Worm (Caenorhabditis elegans) whole organism, L4 larva: ENCODE data around the gene sgo-1.

Experiments used
- ZK546.5 ChIP-seq, 2 experiments: sonication (generic microtip); optimal IDR thresholded peaks; 2 replicates each; lab custom pipeline; 2017; ENCODE audit warnings: missing biosample characterization in 2 of 2, missing genetic modification characterization in 2 of 2
- ceh-44 ChIP-seq: fragments of 200-800 bp; sonication (Bioruptor generic); IDR thresholded peaks from 2 replicates; pipeline ENCODE4 v1.3.6; 2022; ENCODE audit warnings: missing genetic modification reagents, missing genetic modification characterization, missing compliant biosample characterization
- ctbp-1 ChIP-seq: fragments of 200-800 bp; sonication (Bioruptor generic); IDR thresholded peaks from 2 replicates; pipeline ENCODE4 v1.3.6; 2022; ENCODE audit warnings: missing genetic modification reagents, missing genetic modification characterization, missing compliant biosample characterization
- daf-16 ChIP-seq, 3 experiments: sonication (generic microtip); optimal IDR thresholded peaks; 2 replicates each; lab custom pipeline; 2016 to 2017; ENCODE audit warnings: missing genetic modification characterization in 3 of 3, missing genetic modification reagents in 3 of 3, mild to moderate bottlenecking in 2 of 3, missing compliant biosample characterization in 2 of 3, missing biosample characterization in 1 of 3, moderate library complexity in 1 of 3
- gei-8 ChIP-seq: fragments of 200-800 bp; sonication (Bioruptor generic); optimal IDR thresholded peaks from 2 replicates; lab custom pipeline; 2018; ENCODE audit warnings: mild to moderate bottlenecking, missing genetic modification characterization, missing compliant biosample characterization
- lin-15B ChIP-seq: fragments of 150-350 bp; sonication (generic microtip); optimal IDR thresholded peaks from 3 replicates; lab custom pipeline; 2014; ENCODE audit warnings: missing biosample characterization, missing genetic modification characterization
- lin-29 ChIP-seq: fragments of 200-800 bp; sonication (Bioruptor generic); IDR thresholded peaks from 2 replicates; pipeline ENCODE4 v1.3.6; 2022; ENCODE audit warnings: missing genetic modification reagents, missing genetic modification characterization, missing compliant biosample characterization
- lin-39 ChIP-seq: fragments of 150-350 bp; optimal IDR thresholded peaks from 2 replicates; lab custom pipeline; 2014; ENCODE audit warnings: missing biosample characterization, missing genetic modification reagents, missing genetic modification characterization
- pha-4 ChIP-seq, 2 experiments: fragments of 150-350 bp in 1 of 2; fragments of 200-800 bp in 1 of 2; sonication (Bioruptor generic) in 1 of 2; IDR thresholded peaks in 1 of 2; optimal IDR thresholded peaks in 1 of 2; 2 replicates each; pipeline versions ENCODE4 v1.3.6 to Lab custom; 2014 to 2022; ENCODE audit warnings: missing genetic modification characterization in 2 of 2, missing genetic modification reagents in 2 of 2, missing biosample characterization in 1 of 2, missing compliant biosample characterization in 1 of 2
- saeg-2 ChIP-seq: fragments of 200-800 bp; sonication (Bioruptor generic); IDR thresholded peaks from 2 replicates; pipeline ENCODE4 v1.3.6; 2022; ENCODE audit warnings: missing genetic modification reagents, missing genetic modification characterization, missing compliant biosample characterization
- snpc-4 ChIP-seq: fragments of 150-350 bp; optimal IDR thresholded peaks from 2 replicates; lab custom pipeline; 2014; ENCODE audit warnings: missing biosample characterization, missing genetic modification characterization
- spr-1 ChIP-seq: sonication (generic microtip); optimal IDR thresholded peaks from 2 replicates; lab custom pipeline; 2016; ENCODE audit warnings: mild to moderate bottlenecking, missing genetic modification characterization, missing compliant biosample characterization
- unc-62 ChIP-seq, 3 experiments: fragments of 150-350 bp in 1 of 3; sonication (generic microtip); optimal IDR thresholded peaks in 2 of 3; peaks in 1 of 3; 1 replicate in 1 of 3; 2 replicates in 2 of 3; lab custom pipeline; 2014 to 2017; ENCODE audit warnings: missing biosample characterization in 3 of 3, missing genetic modification characterization in 3 of 3, missing genetic modification reagents in 3 of 3, missing genotype in 1 of 3

- no peak for TF ChIP-seq lin-15B (tag; lab: Kevin White, UChicago)
- TF ChIP-seq ceh-44, result no peak
- no peak for TF ChIP-seq ctbp-1 (GFP tag; lab: Robert Waterston, UW)
- no peak for TF ChIP-seq unc-62 (GFP tag; optimal IDR thresholded peaks at IDR 0.05 in 1 of 2; lab: Kevin White, UChicago)
- no peak for TF ChIP-seq unc-62 (tag; optimal IDR thresholded peaks at IDR 0.05; lab: Kevin White, UChicago)
- no peak for TF ChIP-seq gei-8 (GFP tag; lab: Kevin White, UChicago)
- TF ChIP-seq pha-4 (GFP tag; IDR thresholded peaks at IDR 0.05; lab: Robert Waterston, UW), result no peak
- TF ChIP-seq pha-4 (tag; optimal IDR thresholded peaks at IDR 0.05; lab: Kevin White, UChicago), result no peak
- TF ChIP-seq lin-29 (GFP tag; lab: Robert Waterston, UW), result no peak
- no peak for TF ChIP-seq ZK546.5 (tag; optimal IDR thresholded peaks at IDR 0.05; lab: Kevin White, UChicago)
- TF ChIP-seq snpc-4 (tag; lab: Kevin White, UChicago), result no peak
- no peak for TF ChIP-seq spr-1 (tag; lab: Kevin White, UChicago)
- TF ChIP-seq saeg-2 (GFP tag; lab: Robert Waterston, UW), result no peak
- no peak for TF ChIP-seq lin-39 (tag; lab: Kevin White, UChicago)
- no peak for TF ChIP-seq daf-16 (GFP tag; optimal IDR thresholded peaks at IDR 0.05; lab: Kevin White, UChicago)
- peak; percentile 94 for TF ChIP-seq daf-16 (tag; optimal IDR thresholded peaks at IDR 0.05; lab: Kevin White, UChicago)
Observed at ce11 chrIV:7841218-7841617, 44.9 kb upstream of the sgo-1 start.
